Fruit fly (Drosophila melanogaster): Measurements from ENCODE around the gene ro.

Gene ro

dm6 chr3R:26886283-26886689 is 5.3 kb upstream of the ro start (continued):
- peak; percentile 79 for TF ChIP-seq Abd-B (GFP tag; optimal IDR thresholded peaks at IDR 0.05)
- TF ChIP-seq wdn (GFP tag; IDR thresholded peaks at IDR 0.05), result no peak; the same call in 1 of the 2 replicates
- TF ChIP-seq CG11085 (GFP tag; IDR thresholded peaks at IDR 0.05), result no peak
- TF ChIP-seq Hr39 (optimal IDR thresholded peaks at IDR 0.05), result no peak
- no peak for TF ChIP-seq CG13624 (GFP tag; optimal IDR thresholded peaks at IDR 0.05)
- peak; percentile 23 for TF ChIP-seq CG6854 (GFP tag; optimal IDR thresholded peaks at IDR 0.05)
- TF ChIP-seq CG34422 (GFP tag; IDR thresholded peaks at IDR 0.05), result peak; percentile 35; the same call in 1 of the 3 replicates
- no peak for TF ChIP-seq HLHmδ (GFP tag; optimal IDR thresholded peaks at IDR 0.05)
- no peak for TF ChIP-seq vnd (GFP tag; IDR thresholded peaks at IDR 0.05; ENCODE audit: partially characterized antibody)
- peak; percentile 6 for TF ChIP-seq kni (GFP tag; optimal IDR thresholded peaks at IDR 0.05)
- peak; percentile 37 for TF ChIP-seq scrt (GFP tag; optimal IDR thresholded peaks at IDR 0.05)
- TF ChIP-seq sna (GFP tag; IDR thresholded peaks at IDR 0.05; ENCODE audit: partially characterized antibody), result no peak
- peak; percentile 47 for TF ChIP-seq ewg (GFP tag; optimal IDR thresholded peaks at IDR 0.05)
- peak; percentile 84 for TF ChIP-seq CG33557 (GFP tag; optimal IDR thresholded peaks at IDR 0.05)
- peak; percentile 74 for TF ChIP-seq Drgx (GFP tag; IDR thresholded peaks at IDR 0.05)
- no peak for TF ChIP-seq grn (GFP tag; optimal IDR thresholded peaks at IDR 0.05)
- TF ChIP-seq shn (GFP tag; optimal IDR thresholded peaks at IDR 0.05), result no peak
- peak; percentile 47 for TF ChIP-seq slbo (GFP tag; IDR thresholded peaks at IDR 0.05)
- no peak for TF ChIP-seq hbn (GFP tag; IDR thresholded peaks at IDR 0.05; ENCODE audit: partially characterized antibody)
- no peak for TF ChIP-seq CG12769 (tag; optimal IDR thresholded peaks at IDR 0.05)
- peak; percentile 23; the same call in 1 of the 2 replicates for TF ChIP-seq E2f1 (GFP tag; IDR thresholded peaks at IDR 0.05)
- peak; percentile 33; the same call in 1 of the 2 replicates for TF ChIP-seq Atf6 (GFP tag; IDR thresholded peaks at IDR 0.05)
- peak; percentile 37 for TF ChIP-seq sqz (GFP tag; optimal IDR thresholded peaks at IDR 0.05)
- TF ChIP-seq ham (GFP tag; IDR thresholded peaks at IDR 0.05), result no peak
- peak; percentile 84 for TF ChIP-seq CG14710 (tag; optimal IDR thresholded peaks at IDR 0.05)
- TF ChIP-seq Rx (GFP tag; IDR thresholded peaks at IDR 0.05), result no peak; the same call in 1 of the 2 replicates
- no peak for TF ChIP-seq bbx (GFP tag; IDR thresholded peaks at IDR 0.05; ENCODE audit: partially characterized antibody)
- peak; percentile 72 for TF ChIP-seq PHDP (tag; optimal IDR thresholded peaks at IDR 0.05)
- TF ChIP-seq Sry-β (GFP tag; optimal IDR thresholded peaks at IDR 0.05), result peak; percentile 35
- TF ChIP-seq sd (tag; optimal IDR thresholded peaks at IDR 0.05), result peak; percentile 40
- TF ChIP-seq H2.0 (GFP tag; IDR thresholded peaks at IDR 0.05), result peak; percentile 47; the same call in 1 of the 2 replicates
- no peak for TF ChIP-seq toy (GFP tag; IDR thresholded peaks at IDR 0.05)
- peak; percentile 55 for TF ChIP-seq BtbVII (GFP tag; optimal IDR thresholded peaks at IDR 0.05)
- TF ChIP-seq CG15011 (GFP tag; optimal IDR thresholded peaks at IDR 0.05), result no peak
- TF ChIP-seq seq (GFP tag; IDR thresholded peaks at IDR 0.05), result no peak
- peak; percentile 78 for TF ChIP-seq D19A (tag; optimal IDR thresholded peaks at IDR 0.05)
- TF ChIP-seq CG1647 (GFP tag; optimal IDR thresholded peaks at IDR 0.05), result no peak
- TF ChIP-seq CG2129 (GFP tag; IDR thresholded peaks at IDR 0.05; ENCODE audit: partially characterized antibody), result no peak
- TF ChIP-seq Med (GFP tag), result peak; percentile 75
- peak; percentile 54; the same call in 1 of the 3 replicates for TF ChIP-seq Optix (GFP tag; IDR thresholded peaks at IDR 0.05)
- peak; percentile 41 for TF ChIP-seq CG1602 (GFP tag; optimal IDR thresholded peaks at IDR 0.05)
- no peak for TF ChIP-seq CG6272 (GFP tag; IDR thresholded peaks at IDR 0.05)
- peak; percentile 2 for TF ChIP-seq Dek (tag; optimal IDR thresholded peaks at IDR 0.05)
- TF ChIP-seq TFAM (GFP tag; optimal IDR thresholded peaks at IDR 0.05), result peak; percentile 4
- TF ChIP-seq CG15696 (tag; optimal IDR thresholded peaks at IDR 0.05), result peak; percentile 88
- no peak for TF ChIP-seq Mad (GFP tag; optimal IDR thresholded peaks at IDR 0.05)
- no peak for TF ChIP-seq Bdp1 (GFP tag; optimal IDR thresholded peaks at IDR 0.05)
- TF ChIP-seq CG3995 (GFP tag; optimal IDR thresholded peaks at IDR 0.05), result no peak
- TF ChIP-seq Ssrp (tag; optimal IDR thresholded peaks at IDR 0.05), result peak; percentile 74
- TF ChIP-seq Bteb2 (GFP tag; optimal IDR thresholded peaks at IDR 0.05), result no peak
- TF ChIP-seq jigr1 (GFP tag; IDR thresholded peaks at IDR 0.05), result no peak

All from whole organism, embryonic.